Fruit fly (Drosophila melanogaster) whole organism: Measurements from ENCODE around the gene Tmep.

ENCODE experiments used
- CG8478 ChIP-seq: fragments of >200 bp; optimal IDR thresholded peaks from 2 replicates; lab custom pipeline; 2018; ENCODE audit warnings: inconsistent platforms
- Dll ChIP-seq: fragments of >200 bp; optimal IDR thresholded peaks from 2 replicates; lab custom pipeline; 2017
- EcR ChIP-seq, 2 experiments: fragments of >200 bp; optimal IDR thresholded peaks; 2 replicates each; lab custom pipeline; 2017; ENCODE audit warnings: missing biosample characterization in 2 of 2, missing genetic modification characterization in 2 of 2, missing genetic modification reagents in 2 of 2
- pan ChIP-seq: fragments of >200 bp; optimal IDR thresholded peaks from 2 replicates; lab custom pipeline; 2017
- usp ChIP-seq: fragments of >200 bp; optimal IDR thresholded peaks from 2 replicates; lab custom pipeline; 2017; ENCODE audit warnings: missing biosample characterization, missing genetic modification characterization, mixed read lengths

- no peak for TF ChIP-seq usp (GFP tag; lab: Kevin White, UChicago)
- TF ChIP-seq pan (lab: Kevin White, UChicago): no peak
- no peak for TF ChIP-seq CG8478 (lab: Kevin White, UChicago)
- no peak for TF ChIP-seq Dll (lab: Kevin White, UChicago)
- TF ChIP-seq EcR (GFP tag; optimal IDR thresholded peaks at IDR 0.05; lab: Kevin White, UChicago): no peak
These were observed 9.5 kb downstream of the Tmep start for dm6 chr3L:1578391-1578948.
